Worm (Caenorhabditis elegans) whole organism, L4/young adult: ENCODE results near the gene C04E6.8.

Source experiments
- W03F9.2 ChIP-seq: fragments of 150-350 bp; optimal IDR thresholded peaks from 2 replicates; lab custom pipeline; 2014; ENCODE audit warnings: missing biosample characterization, missing genetic modification characterization
- dao-5 ChIP-seq: sonication (generic microtip); optimal IDR thresholded peaks from 2 replicates; lab custom pipeline; 2016; ENCODE audit warnings: missing genotype, missing genetic modification characterization, moderate library complexity, missing compliant biosample characterization
- him-1 ChIP-seq: sonication (generic microtip); optimal IDR thresholded peaks from 2 replicates; lab custom pipeline; 2016; ENCODE audit warnings: missing genotype, missing genetic modification reagents, missing genetic modification characterization, missing compliant biosample characterization

- TF ChIP-seq dao-5 = no peak
- no peak for TF ChIP-seq him-1
- TF ChIP-seq W03F9.2 = no peak
These were observed 50.1 kb downstream of the C04E6.8 start, which contains the start of gene srh-76 for ce11 chrV:5833531-5833930.
